In the genomic region with DNA sequence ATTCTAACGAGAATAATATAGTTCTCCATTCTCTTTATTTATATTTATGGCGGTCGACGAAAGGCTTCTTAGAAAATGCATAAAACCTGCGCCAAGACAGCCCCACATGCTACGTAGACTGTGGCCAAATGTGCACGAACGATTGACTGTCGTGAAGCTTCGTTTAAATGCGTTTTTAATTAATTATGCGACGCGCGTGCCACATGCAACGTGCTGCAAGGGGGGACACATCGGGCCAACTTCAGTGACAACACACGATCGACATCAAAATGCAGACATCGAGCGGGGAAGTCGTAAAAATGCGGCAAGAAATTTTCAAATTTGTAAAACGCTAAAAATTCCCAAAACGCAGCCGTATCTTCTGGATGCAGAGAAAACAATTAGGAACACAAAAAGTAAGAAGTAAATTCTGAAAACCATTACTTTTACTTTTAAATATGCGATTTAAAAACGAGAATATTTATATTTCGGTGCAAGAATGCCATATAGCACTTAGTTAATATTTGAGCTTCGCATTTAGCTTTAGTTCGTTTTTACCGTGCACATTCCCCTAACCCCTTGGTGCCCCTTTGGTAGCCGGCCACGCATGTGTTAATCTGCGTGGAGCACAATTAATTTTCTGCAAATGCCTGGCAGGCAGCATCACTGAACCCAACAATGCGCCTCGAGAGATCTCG, we compare ENCODE assay signal across 4 fruit fly cellular contexts.
A peak's percentile ranks its signal among the peaks of the same experiment; 100 is the strongest.
TF ChIP-seq lines count a peak whose summit lies in the region.

No protein-coding gene starts in this region.

- TF ChIP-seq CTCF in whole organism, embryonic (GFP tag; optimal IDR thresholded peaks at IDR 0.05; lab: Kevin White, UChicago), result no peak

TF ChIP-seq in whole organism, embryonic, 481 proteins besides CTCF, POLR2A, EP300 and RAD21 (continues in another document):
- TF ChIP-seq tup (GFP tag; optimal IDR thresholded peaks at IDR 0.05; lab: Kevin White, UChicago) (no peak), CG6813 (GFP tag; optimal IDR thresholded peaks at IDR 0.05; lab: Kevin White, UChicago) (no peak), ranshi (GFP tag; IDR thresholded peaks at IDR 0.05; lab: Robert Waterston, UW) (no peak), Ssrp (tag; optimal IDR thresholded peaks at IDR 0.05; lab: Kevin White, UChicago) (peak; percentile 49), CG11085 (GFP tag; IDR thresholded peaks at IDR 0.05; lab: Robert Waterston, UW) (0 out of 2 replicates have a peak, but pooled peaks have one; percentile 24), eve (GFP tag; optimal IDR thresholded peaks at IDR 0.05; lab: Kevin White, UChicago) (peak in 1 of 2 experiments; percentile 57), CG1602 (GFP tag; optimal IDR thresholded peaks at IDR 0.05; lab: Kevin White, UChicago) (peak; percentile 8), ssp (GFP tag; IDR thresholded peaks at IDR 0.05; lab: Robert Waterston, UW) (peak; percentile 42; the same call in 1 of the 2 replicates), oc (tag; optimal IDR thresholded peaks at IDR 0.05; lab: Kevin White, UChicago) (peak; percentile 15), CG10209 (GFP tag; optimal IDR thresholded peaks at IDR 0.05; lab: Kevin White, UChicago) (peak; percentile 13), CG15514 (GFP tag; optimal IDR thresholded peaks at IDR 0.05; lab: Kevin White, UChicago) (no peak), ftz-f1 (GFP tag; optimal IDR thresholded peaks at IDR 0.05; lab: Kevin White, UChicago) (no peak), Deaf1 (tag; optimal IDR thresholded peaks at IDR 0.05; lab: Kevin White, UChicago) (peak; percentile 12), CG30403 (GFP tag; optimal IDR thresholded peaks at IDR 0.05; lab: Kevin White, UChicago) (peak; percentile 28), CG2678 (tag; optimal IDR thresholded peaks at IDR 0.05; lab: Kevin White, UChicago) (peak; percentile 36), vfl (GFP tag; optimal IDR thresholded peaks at IDR 0.05; lab: Kevin White, UChicago) (no peak), Rx (GFP tag; IDR thresholded peaks at IDR 0.05; lab: Robert Waterston, UW) (peak; percentile 17; the same call in 1 of the 2 replicates), CG13424 (tag; optimal IDR thresholded peaks at IDR 0.05; lab: Kevin White, UChicago) (peak; percentile 5), CG31441 (GFP tag; IDR thresholded peaks at IDR 0.05; lab: Robert Waterston, UW) (peak; percentile 56; the same call in 1 of the 2 replicates), D19A (tag; optimal IDR thresholded peaks at IDR 0.05; lab: Kevin White, UChicago) (peak; percentile 23)

TF ChIP-seq in whole organism, prepupa, 60 proteins besides CTCF, POLR2A, EP300 and RAD21 (continues in another document):
- TF ChIP-seq CG31627 (GFP tag; optimal IDR thresholded peaks at IDR 0.05; lab: Kevin White, UChicago) (peak; percentile 70), lz (GFP tag; optimal IDR thresholded peaks at IDR 0.05; lab: Kevin White, UChicago) (peak; percentile 70), fd59A (GFP tag; optimal IDR thresholded peaks at IDR 0.05; lab: Kevin White, UChicago) (peak; percentile 32), CG6808 (GFP tag; optimal IDR thresholded peaks at IDR 0.05; lab: Kevin White, UChicago) (peak; percentile 40), CG10669 (GFP tag; optimal IDR thresholded peaks at IDR 0.05; lab: Kevin White, UChicago) (peak; percentile 58), CG11294 (GFP tag; IDR thresholded peaks at IDR 0.05; lab: Robert Waterston, UW) (peak; percentile 42; the same call in 1 of the 2 replicates), spab (GFP tag; optimal IDR thresholded peaks at IDR 0.05; lab: Kevin White, UChicago) (peak; percentile 44), svp (GFP tag; lab: Kevin White, UChicago) (peak; percentile 92), Hr38 (GFP tag; optimal IDR thresholded peaks at IDR 0.05; lab: Kevin White, UChicago) (no peak), Hr39 (GFP tag; optimal IDR thresholded peaks at IDR 0.05; lab: Kevin White, UChicago) (peak; percentile 71), esn (GFP tag; optimal IDR thresholded peaks at IDR 0.05; lab: Kevin White, UChicago) (peak; percentile 78), Hr4 (GFP tag; optimal IDR thresholded peaks at IDR 0.05; lab: Kevin White, UChicago) (peak; percentile 32), vri (GFP tag; optimal IDR thresholded peaks at IDR 0.05; lab: Kevin White, UChicago) (peak; percentile 38), Lpt (GFP tag; optimal IDR thresholded peaks at IDR 0.05; lab: Kevin White, UChicago) (peak; percentile 28), CG16779 (tag; optimal IDR thresholded peaks at IDR 0.05; lab: Kevin White, UChicago) (no peak), dsx (GFP tag; optimal IDR thresholded peaks at IDR 0.05; lab: Kevin White, UChicago; ENCODE audit: poor library complexity, severe bottlenecking) (peak; percentile 40), Sox102F (GFP tag; optimal IDR thresholded peaks at IDR 0.05; lab: Kevin White, UChicago) (peak; percentile 75), eg (GFP tag; IDR thresholded peaks at IDR 0.05; lab: Robert Waterston, UW) (peak; percentile 56; the same call in 1 of the 3 replicates), cyc (GFP tag; optimal IDR thresholded peaks at IDR 0.05; lab: Kevin White, UChicago) (peak; percentile 79), Eip93F (GFP tag; optimal IDR thresholded peaks at IDR 0.05; lab: Kevin White, UChicago) (peak; percentile 6), CG6854 (GFP tag; optimal IDR thresholded peaks at IDR 0.05; lab: Kevin White, UChicago) (no peak)

TF ChIP-seq in whole organism, pupa, 21 proteins besides CTCF, POLR2A, EP300 and RAD21:
- TF ChIP-seq fd96Ca (GFP tag; IDR thresholded peaks at IDR 0.05; lab: Robert Waterston, UW) (0 out of 3 replicates have a peak, but pooled peaks have one; percentile 7), gl (tag; optimal IDR thresholded peaks at IDR 0.05; lab: Kevin White, UChicago) (no peak), CG12605 (GFP tag; IDR thresholded peaks at IDR 0.05; lab: Robert Waterston, UW) (peak; percentile 47; the same call in 1 of the 2 replicates), CG14655 (GFP tag; optimal IDR thresholded peaks at IDR 0.05; lab: Kevin White, UChicago) (peak; percentile 71), Ets98B (GFP tag; IDR thresholded peaks at IDR 0.05; lab: Robert Waterston, UW) (peak; percentile 63), Pif1B (GFP tag; optimal IDR thresholded peaks at IDR 0.05; lab: Kevin White, UChicago) (no peak), CG4496 (GFP tag; IDR thresholded peaks at IDR 0.05; lab: Robert Waterston, UW) (peak; percentile 72; the same call in 2 of the 3 replicates), CG8159 (tag; optimal IDR thresholded peaks at IDR 0.05; lab: Kevin White, UChicago) (peak; percentile 55), Pif1A (GFP tag; optimal IDR thresholded peaks at IDR 0.05; lab: Kevin White, UChicago) (peak; percentile 52), CG17806 (tag; optimal IDR thresholded peaks at IDR 0.05; lab: Kevin White, UChicago) (peak; percentile 58), rn (GFP tag; IDR thresholded peaks at IDR 0.05; lab: Robert Waterston, UW) (no peak), CG13204 (GFP tag; optimal IDR thresholded peaks at IDR 0.05; lab: Kevin White, UChicago) (no peak), Snoo (tag; optimal IDR thresholded peaks at IDR 0.05; lab: Kevin White, UChicago) (peak; percentile 58), CG9948 (tag; optimal IDR thresholded peaks at IDR 0.05; lab: Kevin White, UChicago) (peak; percentile 32), CG15710 (tag; optimal IDR thresholded peaks at IDR 0.05; lab: Kevin White, UChicago) (peak; percentile 47), D1 (tag; optimal IDR thresholded peaks at IDR 0.05; lab: Kevin White, UChicago) (no peak), CG32121 (GFP tag; IDR thresholded peaks at IDR 0.05; lab: Robert Waterston, UW) (peak; percentile 33; the same call in 1 of the 2 replicates), CG10348 (GFP tag; IDR thresholded peaks at IDR 0.05; lab: Robert Waterston, UW) (no peak), CG34367 (tag; optimal IDR thresholded peaks at IDR 0.05; lab: Kevin White, UChicago) (peak; percentile 23), EcR (GFP tag; optimal IDR thresholded peaks at IDR 0.05; lab: Kevin White, UChicago) (no peak), CG8301 (tag; optimal IDR thresholded peaks at IDR 0.05; lab: Kevin White, UChicago) (peak; percentile 65)

TF ChIP-seq in whole organism, wandering third instar larva, 38 proteins besides CTCF, POLR2A, EP300 and RAD21:
- TF ChIP-seq sage (GFP tag; optimal IDR thresholded peaks at IDR 0.05; lab: Kevin White, UChicago) (peak; percentile 23), psq (GFP tag; optimal IDR thresholded peaks at IDR 0.05; lab: Kevin White, UChicago) (peak; percentile 52), br (GFP tag; optimal IDR thresholded peaks at IDR 0.05; lab: Kevin White, UChicago) (peak; percentile 64), GATAd (GFP tag; optimal IDR thresholded peaks at IDR 0.05; lab: Kevin White, UChicago) (no peak), brk (GFP tag; optimal IDR thresholded peaks at IDR 0.05; lab: Kevin White, UChicago) (no peak), Hnf4 (GFP tag; optimal IDR thresholded peaks at IDR 0.05; lab: Kevin White, UChicago) (peak; percentile 70), foxo (GFP tag; optimal IDR thresholded peaks at IDR 0.05; lab: Kevin White, UChicago) (peak in 1 of 2 experiments; percentile 68), HLH106 (tag; optimal IDR thresholded peaks at IDR 0.05; lab: Kevin White, UChicago) (peak; percentile 71), dmrt93B (GFP tag; optimal IDR thresholded peaks at IDR 0.05; lab: Kevin White, UChicago) (peak; percentile 53), Vsx2 (GFP tag; optimal IDR thresholded peaks at IDR 0.05; lab: Kevin White, UChicago; ENCODE audit: partially characterized antibody) (peak; percentile 11), rgr (GFP tag; optimal IDR thresholded peaks at IDR 0.05; lab: Kevin White, UChicago) (peak; percentile 62), Abd-B (GFP tag; optimal IDR thresholded peaks at IDR 0.05; lab: Kevin White, UChicago) (no peak), pan (optimal IDR thresholded peaks at IDR 0.05; lab: Kevin White, UChicago) (no peak), Myc (optimal IDR thresholded peaks at IDR 0.05; lab: Kevin White, UChicago) (no peak), woc (GFP tag; optimal IDR thresholded peaks at IDR 0.05; lab: Kevin White, UChicago) (peak; percentile 65), Sp1 (GFP tag; optimal IDR thresholded peaks at IDR 0.05; lab: Kevin White, UChicago) (peak; percentile 62), tai (GFP tag; optimal IDR thresholded peaks at IDR 0.05; lab: Kevin White, UChicago) (no peak), usp (GFP tag; optimal IDR thresholded peaks at IDR 0.05; lab: Kevin White, UChicago) (no peak), ey (GFP tag; optimal IDR thresholded peaks at IDR 0.05; lab: Kevin White, UChicago) (peak; percentile 77), OdsH (GFP tag; optimal IDR thresholded peaks at IDR 0.05; lab: Kevin White, UChicago) (peak; percentile 66), Mio (GFP tag; optimal IDR thresholded peaks at IDR 0.05; lab: Kevin White, UChicago) (no peak), fru (GFP tag; optimal IDR thresholded peaks at IDR 0.05; lab: Kevin White, UChicago) (peak; percentile 76), Rel (GFP tag; optimal IDR thresholded peaks at IDR 0.05; lab: Kevin White, UChicago) (no peak), Rel (tag; optimal IDR thresholded peaks at IDR 0.05; lab: Kevin White, UChicago) (peak; percentile 1), h (GFP tag; optimal IDR thresholded peaks at IDR 0.05; lab: Kevin White, UChicago) (peak; percentile 78), dsf (GFP tag; optimal IDR thresholded peaks at IDR 0.05; lab: Kevin White, UChicago; ENCODE audit: borderline replicate concordance) (no peak)

Comparison
In these comparisons a context has a peak if more than half of its experiments do, and no peak if none do; other contexts are left out.
1. Of the 7 proteins assayed by ChIP-seq in both whole organism, embryonic and whole organism, prepupa: peak only in whole organism, embryonic: none; only in whole organism, prepupa: Hr39 and Lpt; in both: Blimp-1 and Sox102F; in neither: 3.